Worm (Caenorhabditis elegans) whole organism, L3 larva: ENCODE results near the gene ttr-57.
"Not testable (repeated sequence)": the region's sequence is repeated elsewhere in the genome, so short reads cannot be mapped to it uniquely, and the experiment has no call there.

Source experiments
- aly-2 ChIP-seq: fragments of 150-350 bp; optimal IDR thresholded peaks from 2 replicates; lab custom pipeline; 2014; ENCODE audit warnings: missing biosample characterization, missing genetic modification characterization
- ceh-82 ChIP-seq: fragments of 150-350 bp; optimal IDR thresholded peaks from 2 replicates; lab custom pipeline; 2014; ENCODE audit warnings: missing biosample characterization, missing genetic modification characterization
- daf-12 ChIP-seq: fragments of 150-350 bp; optimal IDR thresholded peaks from 2 replicates; lab custom pipeline; 2014; ENCODE audit warnings: missing biosample characterization, missing genetic modification reagents, missing genetic modification characterization
- egl-27 ChIP-seq: sonication (generic microtip); optimal IDR thresholded peaks from 4 replicates; lab custom pipeline; 2017; ENCODE audit warnings: missing biosample characterization, missing genetic modification reagents, missing genetic modification characterization
- egl-5 ChIP-seq: fragments of 150-350 bp; optimal IDR thresholded peaks from 2 replicates; lab custom pipeline; 2017; ENCODE audit warnings: missing biosample characterization, missing genetic modification reagents, missing genetic modification characterization, inconsistent platforms
- elt-1 ChIP-seq: fragments of 150-350 bp; optimal IDR thresholded peaks from 2 replicates; lab custom pipeline; 2014; ENCODE audit warnings: missing biosample characterization, missing genetic modification characterization
- elt-2 ChIP-seq: sonication (generic microtip); optimal IDR thresholded peaks from 2 replicates; lab custom pipeline; 2016; ENCODE audit warnings: missing genetic modification reagents, mild to moderate bottlenecking, missing genetic modification characterization, missing compliant biosample characterization
- elt-3 ChIP-seq, 3 experiments: fragments of 150-350 bp in 1 of 3; sonication (generic microtip) in 2 of 3; optimal IDR thresholded peaks; 2 replicates in 2 of 3; 4 replicates in 1 of 3; lab custom pipeline; 2014 to 2017; ENCODE audit warnings: missing biosample characterization in 3 of 3, missing genetic modification characterization in 3 of 3
- eor-1 ChIP-seq, 2 experiments: fragments of 150-350 bp; optimal IDR thresholded peaks; 2 replicates each; lab custom pipeline; 2014 to 2018; ENCODE audit warnings: missing biosample characterization in 2 of 2, missing genetic modification characterization in 2 of 2
- fkh-10 ChIP-seq: sonication (generic microtip); optimal IDR thresholded peaks from 2 replicates; lab custom pipeline; 2017; ENCODE audit warnings: missing biosample characterization, missing genetic modification reagents, missing genetic modification characterization
- fkh-2 ChIP-seq: fragments of 150-350 bp; optimal IDR thresholded peaks from 2 replicates; lab custom pipeline; 2014; ENCODE audit warnings: missing biosample characterization, missing genetic modification reagents, missing genetic modification characterization
- hmg-11 ChIP-seq: sonication (generic microtip); optimal IDR thresholded peaks from 2 replicates; lab custom pipeline; 2016; ENCODE audit warnings: missing genetic modification characterization, missing compliant biosample characterization
- jun-1 ChIP-seq: fragments of 150-350 bp; optimal IDR thresholded peaks from 2 replicates; lab custom pipeline; 2014; ENCODE audit warnings: missing biosample characterization, missing genetic modification reagents, missing genetic modification characterization
- lin-15B ChIP-seq: fragments of 150-350 bp; optimal IDR thresholded peaks from 2 replicates; lab custom pipeline; 2014; ENCODE audit warnings: missing biosample characterization, missing genetic modification characterization
- lin-39 ChIP-seq: fragments of 150-350 bp; optimal IDR thresholded peaks from 2 replicates; lab custom pipeline; 2018; ENCODE audit warnings: missing biosample characterization, missing genetic modification reagents, missing genetic modification characterization
- lsy-12 ChIP-seq: sonication (generic microtip); optimal IDR thresholded peaks from 2 replicates; lab custom pipeline; 2016; ENCODE audit warnings: mild to moderate bottlenecking, missing genetic modification characterization, missing compliant biosample characterization
- mml-1 ChIP-seq: fragments of 150-350 bp; sonication (generic microtip); optimal IDR thresholded peaks from 3 replicates; lab custom pipeline; 2014; ENCODE audit warnings: missing biosample characterization, missing genetic modification characterization
- nhr-12 ChIP-seq: fragments of 150-350 bp; optimal IDR thresholded peaks from 2 replicates; lab custom pipeline; 2014; ENCODE audit warnings: missing biosample characterization, missing genetic modification characterization
- nhr-237 ChIP-seq: fragments of 150-350 bp; optimal IDR thresholded peaks from 2 replicates; lab custom pipeline; 2014; ENCODE audit warnings: missing biosample characterization, missing genetic modification characterization
- nhr-25 ChIP-seq: sonication (generic microtip); optimal IDR thresholded peaks from 2 replicates; lab custom pipeline; 2017; ENCODE audit warnings: missing biosample characterization, missing genetic modification characterization
- nhr-28 ChIP-seq: fragments of 150-350 bp; optimal IDR thresholded peaks from 2 replicates; lab custom pipeline; 2014; ENCODE audit warnings: missing biosample characterization, missing genetic modification characterization
- nhr-43 ChIP-seq: sonication (generic microtip); optimal IDR thresholded peaks from 2 replicates; lab custom pipeline; 2016; ENCODE audit warnings: mild to moderate bottlenecking, missing genetic modification characterization, missing compliant biosample characterization; ENCODE audit not compliant: poor library complexity, severe bottlenecking
- nhr-67 ChIP-seq: fragments of 150-350 bp; optimal IDR thresholded peaks from 2 replicates; lab custom pipeline; 2014; ENCODE audit warnings: missing biosample characterization, missing genetic modification characterization
- nhr-76 ChIP-seq: fragments of 150-350 bp; sonication (generic microtip); optimal IDR thresholded peaks from 5 replicates; lab custom pipeline; 2014; ENCODE audit warnings: missing biosample characterization, missing genetic modification characterization
- nhr-77 ChIP-seq: fragments of 150-350 bp; optimal IDR thresholded peaks from 2 replicates; lab custom pipeline; 2014; ENCODE audit warnings: missing biosample characterization, missing genetic modification characterization
- pha-4 ChIP-seq: fragments of 150-350 bp; optimal IDR thresholded peaks from 2 replicates; lab custom pipeline; 2014; ENCODE audit warnings: missing biosample characterization, missing genetic modification reagents, missing genetic modification characterization
- pqm-1 ChIP-seq: fragments of 150-350 bp; optimal IDR thresholded peaks from 2 replicates; lab custom pipeline; 2017; ENCODE audit warnings: missing biosample characterization, missing genetic modification characterization, inconsistent platforms
- sea-2 ChIP-seq: fragments of 150-350 bp; sonication (generic microtip); optimal IDR thresholded peaks from 4 replicates; lab custom pipeline; 2014; ENCODE audit warnings: missing biosample characterization, missing genetic modification reagents, missing genetic modification characterization
- skn-1 ChIP-seq: fragments of 150-350 bp; optimal IDR thresholded peaks from 2 replicates; lab custom pipeline; 2014; ENCODE audit warnings: missing biosample characterization, missing genetic modification characterization
- snpc-4 ChIP-seq: fragments of 150-350 bp; optimal IDR thresholded peaks from 2 replicates; lab custom pipeline; 2014; ENCODE audit warnings: missing biosample characterization, missing genetic modification characterization
- unc-39 ChIP-seq: sonication (generic microtip); optimal IDR thresholded peaks from 4 replicates; lab custom pipeline; 2017; ENCODE audit warnings: missing biosample characterization, missing genetic modification characterization
- zag-1 ChIP-seq: fragments of 150-350 bp; optimal IDR thresholded peaks from 2 replicates; lab custom pipeline; 2014; ENCODE audit warnings: missing biosample characterization, missing genetic modification characterization
- ztf-4 ChIP-seq: fragments of 150-350 bp; optimal IDR thresholded peaks from 2 replicates; lab custom pipeline; 2014; ENCODE audit warnings: missing biosample characterization, missing genetic modification characterization

Gene ttr-57

ce11 chrV:20564054-20564453, 40.9 kb upstream of the ttr-57 start, which contains the start of gene F26F2.13:
Gene F26F2.13, plus strand, starts transcription at chrV:20564354.
- TF ChIP-seq elt-1 (tag; lab: Kevin White, UChicago); mml-1 (tag; lab: Kevin White, UChicago); lsy-12: not testable (repeated sequence)

ce11 chrV:20566454-20566853, 38.5 kb upstream of the ttr-57 start, which contains the start of gene F26F2.3:
Gene F26F2.3, minus strand, starts transcription at chrV:20566554.
- TF ChIP-seq mml-1 (tag; lab: Kevin White, UChicago) (no peak), lin-39 (no peak), zag-1 (no peak), ztf-4 (tag; lab: Kevin White, UChicago) (no peak), ceh-82 (tag; lab: Kevin White, UChicago) (no peak)

- not testable (repeated sequence) for TF ChIP-seq ztf-4, pha-4, egl-5 (tag; lab: Kevin White, UChicago)
Measured at ce11 chrV:20568995-20569394, 35.9 kb upstream of the ttr-57 start, which contains the start of gene F26F2.4. Gene F26F2.4, plus strand, starts transcription at chrV:20569295.

ce11 chrV:20573392-20573791, 31.5 kb upstream of the ttr-57 start, which contains the start of gene F26F2.5:
Gene F26F2.5, plus strand, starts transcription at chrV:20573692.
- TF ChIP-seq elt-3 (tag; optimal IDR thresholded peaks at IDR 0.05; lab: Kevin White, UChicago), result no peak
- TF ChIP-seq nhr-237 (tag; lab: Kevin White, UChicago), result no peak
- no peak for TF ChIP-seq nhr-12 (tag; lab: Kevin White, UChicago)
- no peak for TF ChIP-seq fkh-2
- no peak for TF ChIP-seq pqm-1 (tag; lab: Kevin White, UChicago)
- no peak for TF ChIP-seq snpc-4 (tag; lab: Kevin White, UChicago)
- no peak for TF ChIP-seq egl-5 (tag; lab: Kevin White, UChicago)
- TF ChIP-seq, all 47 proteins: peak for 0

- TF ChIP-seq nhr-25 (tag; lab: Kevin White, UChicago) (no peak), fkh-2 (no peak), lin-15B (tag; lab: Kevin White, UChicago) (no peak), daf-12 (tag; lab: Kevin White, UChicago) (no peak), nhr-43 (tag; lab: Kevin White, UChicago) (no peak), eor-1 (tag; optimal IDR thresholded peaks at IDR 0.05; lab: Kevin White, UChicago) (no peak), nhr-67 (tag; lab: Kevin White, UChicago) (no peak), hmg-11 (tag; lab: Kevin White, UChicago) (no peak), lin-39 (no peak), nhr-77 (tag; lab: Kevin White, UChicago) (no peak), aly-2 (tag; lab: Kevin White, UChicago) (no peak), pha-4 (tag; lab: Kevin White, UChicago) (no peak)
Measured at ce11 chrV:20574314-20574713, 30.6 kb upstream of the ttr-57 start, which contains the start of gene clec-263. Gene clec-263, plus strand, starts transcription at chrV:20574614.

- TF ChIP-seq mml-1 (tag; lab: Kevin White, UChicago), result no peak
- TF ChIP-seq pqm-1 (tag; lab: Kevin White, UChicago), result no peak
- no peak for TF ChIP-seq nhr-76 (tag; lab: Kevin White, UChicago)
- TF ChIP-seq nhr-67 (tag; lab: Kevin White, UChicago), result no peak
- TF ChIP-seq skn-1 (tag; lab: Kevin White, UChicago), result no peak
- TF ChIP-seq snpc-4 (tag; lab: Kevin White, UChicago), result no peak
- TF ChIP-seq jun-1, result no peak
- no peak for TF ChIP-seq ztf-4 (tag; lab: Kevin White, UChicago)
- TF ChIP-seq egl-27 (tag; lab: Kevin White, UChicago), result no peak
- TF ChIP-seq nhr-28 (tag; lab: Kevin White, UChicago), result no peak
- TF ChIP-seq ceh-82 (tag; lab: Kevin White, UChicago), result no peak
- no peak for TF ChIP-seq hmg-11 (tag; lab: Kevin White, UChicago)
- TF ChIP-seq elt-3 (tag; optimal IDR thresholded peaks at IDR 0.05; lab: Kevin White, UChicago), result no peak
- no peak for TF ChIP-seq elt-2
- no peak for TF ChIP-seq daf-12 (tag; lab: Kevin White, UChicago)
- no peak for TF ChIP-seq fkh-10
- TF ChIP-seq eor-1 (tag; optimal IDR thresholded peaks at IDR 0.05; lab: Kevin White, UChicago), result no peak
- TF ChIP-seq unc-39 (tag; lab: Kevin White, UChicago), result no peak
- no peak for TF ChIP-seq sea-2 (GFP tag; lab: Kevin White, UChicago)
Measured at ce11 chrV:20574872-20575271, 30.0 kb upstream of the ttr-57 start.
